Fruit fly (Drosophila melanogaster) whole organism, embryonic: ENCODE results near the gene Hr83.

Source experiments
- ATbp ChIP-seq: fragments of 200-800 bp; sonication (Bioruptor generic); optimal IDR thresholded peaks from 2 replicates; lab custom pipeline; 2017; ENCODE audit warnings: missing biosample characterization, mild to moderate bottlenecking, missing genetic modification characterization, missing genetic modification reagents
- Asciz ChIP-seq: fragments of 200-800 bp; sonication (Bioruptor generic); optimal IDR thresholded peaks from 2 replicates; lab custom pipeline; 2017; ENCODE audit warnings: missing biosample characterization, mild to moderate bottlenecking, missing genetic modification characterization, missing genetic modification reagents
- B-H1 ChIP-seq: fragments of 200-800 bp; sonication (Bioruptor generic); IDR thresholded peaks from 3 replicates; pipeline ENCODE4 v1.3.6; 2022; ENCODE audit warnings: missing biosample characterization, missing genetic modification characterization
- CG10147 ChIP-seq: fragments of 200-800 bp; sonication (Bioruptor generic); optimal IDR thresholded peaks from 2 replicates; lab custom pipeline; 2019; ENCODE audit warnings: missing biosample characterization, mild to moderate bottlenecking, missing genetic modification characterization, moderate library complexity
- CG1024 ChIP-seq: fragments of 200-800 bp; sonication (Bioruptor generic); IDR thresholded peaks from 2 replicates; pipeline ENCODE4 v1.3.6; 2022; ENCODE audit warnings: missing biosample characterization, missing genetic modification characterization
- CG11247 ChIP-seq: fragments of 200-800 bp; sonication (Bioruptor generic); IDR thresholded peaks from 2 replicates; pipeline ENCODE4 v1.3.6; 2022; ENCODE audit warnings: missing biosample characterization, missing genetic modification characterization
- CG11504 ChIP-seq: fragments of 200-800 bp; sonication (Bioruptor generic); optimal IDR thresholded peaks from 3 replicates; lab custom pipeline; 2019; ENCODE audit warnings: missing biosample characterization, mild to moderate bottlenecking, missing genetic modification characterization, moderate library complexity
- CG13296 ChIP-seq: fragments of 200-800 bp; sonication (Bioruptor generic); optimal IDR thresholded peaks from 3 replicates; lab custom pipeline; 2018; ENCODE audit warnings: missing biosample characterization, mild to moderate bottlenecking, missing genetic modification characterization
- CG17186 ChIP-seq: fragments of 200-800 bp; sonication (Bioruptor generic); optimal IDR thresholded peaks from 3 replicates; lab custom pipeline; 2017; ENCODE audit warnings: missing biosample characterization, missing genetic modification reagents, missing genetic modification characterization
- CG17568 ChIP-seq: fragments of 200-800 bp; sonication (Bioruptor generic); optimal IDR thresholded peaks from 2 replicates; lab custom pipeline; 2018; ENCODE audit warnings: missing biosample characterization, mild to moderate bottlenecking, missing genetic modification characterization, moderate library complexity
- CG17912 ChIP-seq: fragments of 200-800 bp; sonication (Bioruptor generic); optimal IDR thresholded peaks from 2 replicates; lab custom pipeline; 2018; ENCODE audit warnings: missing biosample characterization, mild to moderate bottlenecking, missing genetic modification characterization
- CG18599 ChIP-seq: fragments of 200-800 bp; sonication (Bioruptor generic); optimal IDR thresholded peaks from 3 replicates; lab custom pipeline; 2017; ENCODE audit warnings: missing biosample characterization, missing genetic modification characterization, mild to moderate bottlenecking, moderate library complexity, missing genetic modification reagents
- CG18764 ChIP-seq: fragments of 200-800 bp; sonication (Bioruptor generic); optimal IDR thresholded peaks from 3 replicates; lab custom pipeline; 2016; ENCODE audit warnings: missing biosample characterization, missing genetic modification characterization
- CG2120 ChIP-seq: fragments of 200-800 bp; sonication (Bioruptor generic); optimal IDR thresholded peaks from 3 replicates; lab custom pipeline; 2016; ENCODE audit warnings: missing biosample characterization, missing genetic modification characterization
- CG2129 ChIP-seq: fragments of 200-800 bp; sonication (Bioruptor generic); IDR thresholded peaks from 2 replicates; pipeline ENCODE4 v1.3.6; 2022; ENCODE audit warnings: missing biosample characterization, missing genetic modification characterization; ENCODE audit not compliant: partially characterized antibody
- CG2875 ChIP-seq: fragments of 200-800 bp; sonication (Bioruptor generic); optimal IDR thresholded peaks from 2 replicates; lab custom pipeline; 2017; ENCODE audit warnings: missing biosample characterization, mild to moderate bottlenecking, missing genetic modification characterization, missing genetic modification reagents
- CG31441 ChIP-seq: fragments of 200-800 bp; sonication (Bioruptor generic); IDR thresholded peaks from 2 replicates; pipeline ENCODE4 v1.3.6; 2022; ENCODE audit warnings: missing biosample characterization, missing genetic modification characterization
- CG34224 ChIP-seq: fragments of 200-800 bp; sonication (Bioruptor generic); IDR thresholded peaks from 3 replicates; pipeline ENCODE4 v1.3.6; 2022; ENCODE audit warnings: missing biosample characterization, missing genetic modification characterization; ENCODE audit not compliant: partially characterized antibody
- CG34376 ChIP-seq: fragments of 200-800 bp; sonication (Bioruptor generic); optimal IDR thresholded peaks from 2 replicates; lab custom pipeline; 2018; ENCODE audit warnings: missing biosample characterization, mild to moderate bottlenecking, missing genetic modification characterization
- CG43689 ChIP-seq: fragments of 200-800 bp; sonication (Bioruptor generic); IDR thresholded peaks from 2 replicates; pipeline ENCODE4 v1.3.6; 2022; ENCODE audit warnings: missing biosample characterization, missing genetic modification characterization
- CG7987 ChIP-seq: fragments of 200-800 bp; sonication (Bioruptor generic); optimal IDR thresholded peaks from 2 replicates; lab custom pipeline; 2018; ENCODE audit warnings: missing biosample characterization, mild to moderate bottlenecking, missing genetic modification characterization, moderate library complexity
- CG9817 ChIP-seq: fragments of 200-800 bp; sonication (Bioruptor generic); optimal IDR thresholded peaks from 2 replicates; lab custom pipeline; 2018; ENCODE audit warnings: missing biosample characterization, mild to moderate bottlenecking, missing genetic modification characterization, moderate library complexity
- Med ChIP-seq: fragments of 200-800 bp; sonication (Bioruptor generic); peaks from one replicate; lab custom pipeline; 2016; ENCODE audit warnings: missing biosample characterization, missing genetic modification characterization, mild to moderate bottlenecking, inconsistent platforms, moderate library complexity
- NFAT ChIP-seq: fragments of 200-800 bp; sonication (Bioruptor generic); IDR thresholded peaks from 2 replicates; pipeline ENCODE4 v1.3.6; 2022; ENCODE audit warnings: missing biosample characterization, missing genetic modification characterization
- Nf-YA ChIP-seq: fragments of 200-800 bp; sonication (Bioruptor generic); IDR thresholded peaks from 2 replicates; pipeline ENCODE4 v1.3.6; 2022; ENCODE audit warnings: missing biosample characterization, missing genetic modification characterization
- Nf-YC ChIP-seq: fragments of 200-800 bp; optimal IDR thresholded peaks from 3 replicates; lab custom pipeline; 2019; ENCODE audit warnings: missing biosample characterization, mild to moderate bottlenecking, missing genetic modification characterization, moderate library complexity
- Six4 ChIP-seq: fragments of 200-800 bp; sonication (Bioruptor generic); optimal IDR thresholded peaks from 2 replicates; lab custom pipeline; 2016; ENCODE audit warnings: missing biosample characterization, missing genetic modification characterization
- Tbp ChIP-seq: fragments of >200 bp; optimal IDR thresholded peaks from 2 replicates; lab custom pipeline; 2018; ENCODE audit warnings: missing biosample characterization, missing genetic modification characterization
- Xbp1 ChIP-seq: fragments of 200-800 bp; sonication (Bioruptor generic); optimal IDR thresholded peaks from 3 replicates; lab custom pipeline; 2016; ENCODE audit warnings: missing biosample characterization, mild to moderate bottlenecking, missing genetic modification characterization
- ato ChIP-seq: fragments of 200-800 bp; sonication (Bioruptor generic); IDR thresholded peaks from 2 replicates; pipeline ENCODE4 v1.3.6; 2022; ENCODE audit warnings: missing biosample characterization, missing genetic modification characterization; ENCODE audit not compliant: partially characterized antibody
- chif ChIP-seq, 2 experiments: fragments of 200-800 bp; sonication (Bioruptor generic); optimal IDR thresholded peaks; 3 replicates each; lab custom pipeline; 2016; ENCODE audit warnings: missing biosample characterization in 2 of 2, missing genetic modification characterization in 2 of 2
- dimm ChIP-seq: fragments of 200-800 bp; sonication (Bioruptor generic); IDR thresholded peaks from 2 replicates; pipeline ENCODE4 v1.3.6; 2022; ENCODE audit warnings: missing biosample characterization, missing genetic modification characterization
- dm ChIP-seq: fragments of 200-800 bp; sonication (Bioruptor generic); optimal IDR thresholded peaks from 3 replicates; lab custom pipeline; 2016; ENCODE audit warnings: missing biosample characterization, missing genetic modification characterization
- dmrt11E ChIP-seq: fragments of 200-800 bp; sonication (Bioruptor generic); optimal IDR thresholded peaks from 3 replicates; lab custom pipeline; 2018; ENCODE audit warnings: missing biosample characterization, mild to moderate bottlenecking, missing genetic modification characterization, moderate library complexity
- ftz-f1 ChIP-seq: fragments of 200-800 bp; sonication (Bioruptor generic); optimal IDR thresholded peaks from 2 replicates; lab custom pipeline; 2016; ENCODE audit warnings: missing biosample characterization, missing genetic modification characterization
- gem ChIP-seq: fragments of 200-800 bp; sonication (Bioruptor generic); optimal IDR thresholded peaks from 2 replicates; lab custom pipeline; 2019; ENCODE audit warnings: missing biosample characterization, mild to moderate bottlenecking, missing genetic modification characterization, moderate library complexity
- gt ChIP-seq: fragments of 200-800 bp; sonication (Bioruptor generic); IDR thresholded peaks from 2 replicates; pipeline ENCODE4 v1.3.6; 2022; ENCODE audit warnings: missing biosample characterization, missing genetic modification characterization
- hbn ChIP-seq: fragments of 200-800 bp; sonication (Bioruptor generic); IDR thresholded peaks from 2 replicates; pipeline ENCODE4 v1.3.6; 2022; ENCODE audit warnings: missing biosample characterization, missing genetic modification characterization; ENCODE audit not compliant: partially characterized antibody
- her ChIP-seq: fragments of 200-800 bp; sonication (Bioruptor generic); optimal IDR thresholded peaks from 2 replicates; lab custom pipeline; 2016; ENCODE audit warnings: missing biosample characterization, missing genetic modification characterization
- kni ChIP-seq: fragments of 200-800 bp; sonication (Bioruptor generic); optimal IDR thresholded peaks from 3 replicates; lab custom pipeline; 2017; ENCODE audit warnings: mild to moderate bottlenecking, missing biosample characterization, missing genetic modification reagents, missing genetic modification characterization
- mirr ChIP-seq: fragments of 200-800 bp; sonication (Bioruptor generic); optimal IDR thresholded peaks from 3 replicates; lab custom pipeline; 2018; ENCODE audit warnings: missing biosample characterization, mild to moderate bottlenecking, missing genetic modification characterization
- phol ChIP-seq: fragments of 200-800 bp; sonication (Bioruptor generic); optimal IDR thresholded peaks from 3 replicates; lab custom pipeline; 2018; ENCODE audit warnings: missing biosample characterization, mild to moderate bottlenecking, missing genetic modification characterization, moderate library complexity
- prd ChIP-seq, 3 experiments: fragments of >200 bp in 2 of 3; fragments of 200-800 bp in 1 of 3; sonication (Bioruptor generic) in 1 of 3; optimal IDR thresholded peaks in 2 of 3; IDR thresholded peaks in 1 of 3; 2 replicates in 2 of 3; 3 replicates in 1 of 3; pipeline versions ENCODE4 v1.3.6 to Lab custom; 2017 to 2022; ENCODE audit warnings: missing biosample characterization in 1 of 3, missing genetic modification characterization in 1 of 3
- pros ChIP-seq: fragments of 200-800 bp; sonication (Bioruptor generic); optimal IDR thresholded peaks from 3 replicates; lab custom pipeline; 2019; ENCODE audit warnings: missing biosample characterization, mild to moderate bottlenecking, missing genetic modification characterization, moderate library complexity
- psq ChIP-seq: fragments of 200-800 bp; sonication (Bioruptor generic); optimal IDR thresholded peaks from 2 replicates; lab custom pipeline; 2017; ENCODE audit warnings: missing biosample characterization, missing genetic modification characterization
- scrt ChIP-seq: fragments of 200-800 bp; sonication (Bioruptor generic); optimal IDR thresholded peaks from 2 replicates; lab custom pipeline; 2018; ENCODE audit warnings: missing biosample characterization, mild to moderate bottlenecking, missing genetic modification characterization, moderate library complexity
- sima ChIP-seq: fragments of 200-800 bp; sonication (Bioruptor generic); optimal IDR thresholded peaks from 2 replicates; lab custom pipeline; 2016; ENCODE audit warnings: missing biosample characterization, missing genetic modification characterization
- tio ChIP-seq: fragments of 200-800 bp; sonication (Bioruptor generic); optimal IDR thresholded peaks from 2 replicates; lab custom pipeline; 2017; ENCODE audit warnings: missing biosample characterization, missing genetic modification characterization, inconsistent platforms
- unc-4 ChIP-seq: fragments of 200-800 bp; sonication (Bioruptor generic); IDR thresholded peaks from 2 replicates; pipeline ENCODE4 v1.3.6; 2022; ENCODE audit warnings: missing biosample characterization, missing genetic modification characterization; ENCODE audit not compliant: partially characterized antibody

Hr83 gene

dm6 chr3R:6382733-6383465 lies 33.9 kb downstream of the Hr83 start, which contains the start of gene gzl (continued):
- TF ChIP-seq gt (GFP tag; lab: Robert Waterston, UW) = no peak
- TF ChIP-seq tio = no peak
- no peak for TF ChIP-seq mirr (GFP tag; lab: Kevin White, UChicago)
- TF ChIP-seq Nf-YA = no peak
- no peak for TF ChIP-seq CG11247 (GFP tag; lab: Robert Waterston, UW)
- peak; percentile 10 for TF ChIP-seq CG34376
- no peak for TF ChIP-seq B-H1
- no peak for TF ChIP-seq CG18764 (GFP tag; lab: Kevin White, UChicago)
- no peak for TF ChIP-seq CG18599 (GFP tag; lab: Kevin White, UChicago)
- TF ChIP-seq Nf-YC (tag; lab: Kevin White, UChicago) = no peak
- no peak for TF ChIP-seq CG43689 (GFP tag; lab: Robert Waterston, UW)
- TF ChIP-seq CG1024 (GFP tag; lab: Robert Waterston, UW) = no peak
- no peak for TF ChIP-seq Xbp1
- TF ChIP-seq CG13296 (GFP tag; lab: Kevin White, UChicago) = peak; percentile 17
- no peak for TF ChIP-seq ATbp (GFP tag; lab: Kevin White, UChicago)
- peak; percentile 96 for TF ChIP-seq unc-4 (GFP tag; lab: Robert Waterston, UW)
- TF ChIP-seq CG2120 (GFP tag; lab: Kevin White, UChicago) = peak; percentile 34
- TF ChIP-seq CG17568 (GFP tag; lab: Kevin White, UChicago) = no peak
- no peak for TF ChIP-seq NFAT (GFP tag; lab: Robert Waterston, UW)
- no peak for TF ChIP-seq CG17186 (GFP tag; lab: Kevin White, UChicago)
- TF ChIP-seq prd (optimal IDR thresholded peaks at IDR 0.05; lab: Kevin White, UChicago) = no peak
- no peak for TF ChIP-seq prd (GFP tag; IDR thresholded peaks at IDR 0.05; lab: Robert Waterston, UW)
- no peak for TF ChIP-seq psq (GFP tag; lab: Kevin White, UChicago)
- TF ChIP-seq CG11504 (tag; lab: Kevin White, UChicago) = no peak
- TF ChIP-seq Six4 (GFP tag; lab: Kevin White, UChicago) = no peak
- TF ChIP-seq Asciz (GFP tag; lab: Kevin White, UChicago) = no peak
- peak; percentile 85 for TF ChIP-seq CG2129 (GFP tag; lab: Robert Waterston, UW)
- peak; percentile 96 for TF ChIP-seq ato (GFP tag; lab: Robert Waterston, UW)
- no peak for TF ChIP-seq sima
- no peak for TF ChIP-seq her (GFP tag; lab: Kevin White, UChicago)
- TF ChIP-seq kni (GFP tag; lab: Kevin White, UChicago) = no peak
- TF ChIP-seq CG7987 (GFP tag; lab: Kevin White, UChicago) = no peak
- TF ChIP-seq dimm (GFP tag; lab: Robert Waterston, UW) = no peak
- peak; percentile 1 for TF ChIP-seq CG17912
- TF ChIP-seq Med (GFP tag; lab: Kevin White, UChicago) = peak; percentile 87
- TF ChIP-seq CG9817 (tag; lab: Kevin White, UChicago) = no peak
- no peak for TF ChIP-seq scrt (GFP tag; lab: Kevin White, UChicago)
- no peak for TF ChIP-seq CG2875 (GFP tag; lab: Kevin White, UChicago)
- no peak for TF ChIP-seq Tbp
- no peak for TF ChIP-seq CG31441 (GFP tag; lab: Robert Waterston, UW)
- TF ChIP-seq dm (GFP tag; lab: Kevin White, UChicago) = peak; percentile 31
- TF ChIP-seq chif (GFP tag; optimal IDR thresholded peaks at IDR 0.05; lab: Kevin White, UChicago) = no peak
- TF ChIP-seq CG10147 = no peak
- peak; percentile 97 for TF ChIP-seq hbn (GFP tag; lab: Robert Waterston, UW)
- no peak for TF ChIP-seq gem (tag; lab: Kevin White, UChicago)
- peak; percentile 20 for TF ChIP-seq phol (tag; lab: Kevin White, UChicago)
- TF ChIP-seq dmrt11E = no peak
- TF ChIP-seq ftz-f1 (GFP tag; lab: Kevin White, UChicago) = no peak
- TF ChIP-seq pros = no peak
- peak; percentile 96 for TF ChIP-seq CG34224 (GFP tag; lab: Robert Waterston, UW)
